Worm (Caenorhabditis elegans) whole organism, L1 larva: ENCODE measurements around the gene F01D5.6.

Experiments
- C04F5.9 ChIP-seq: sonication (generic microtip); optimal IDR thresholded peaks from 2 replicates; lab custom pipeline; 2016; ENCODE audit warnings: missing genetic modification characterization, missing compliant biosample characterization
- F16B12.6 ChIP-seq: fragments of 150-350 bp; optimal IDR thresholded peaks from 2 replicates; lab custom pipeline; 2014; ENCODE audit warnings: missing biosample characterization, missing genetic modification characterization
- Y116A8C.19 ChIP-seq: sonication (generic microtip); optimal IDR thresholded peaks from 2 replicates; lab custom pipeline; 2016; ENCODE audit warnings: missing compliant biosample characterization, missing genetic modification characterization, borderline replicate concordance
- alr-1 ChIP-seq: fragments of 200-800 bp; sonication (Bioruptor generic); optimal IDR thresholded peaks from 2 replicates; lab custom pipeline; 2018; ENCODE audit warnings: borderline replicate concordance, mild to moderate bottlenecking, missing genetic modification characterization, missing compliant biosample characterization
- blmp-1 ChIP-seq: fragments of 150-350 bp; optimal IDR thresholded peaks from 2 replicates; lab custom pipeline; 2014; ENCODE audit warnings: missing biosample characterization, missing genetic modification characterization
- ceh-63 ChIP-seq: fragments of 200-800 bp; sonication (Bioruptor generic); optimal IDR thresholded peaks from 2 replicates; lab custom pipeline; 2018; ENCODE audit warnings: mild to moderate bottlenecking, missing genetic modification characterization, missing compliant biosample characterization
- ceh-8 ChIP-seq: fragments of 200-800 bp; sonication (Bioruptor generic); optimal IDR thresholded peaks from 2 replicates; lab custom pipeline; 2018; ENCODE audit warnings: mild to moderate bottlenecking, missing genetic modification characterization, moderate library complexity, missing compliant biosample characterization
- dsc-1 ChIP-seq: sonication (generic microtip); optimal IDR thresholded peaks from 2 replicates; lab custom pipeline; 2016; ENCODE audit warnings: mild to moderate bottlenecking, missing genetic modification characterization, missing compliant biosample characterization
- efl-1 ChIP-seq, 4 experiments: fragments of 150-350 bp; optimal IDR thresholded peaks in 3 of 4; peaks in 1 of 4; 1 replicate in 1 of 4; 2 replicates in 3 of 4; lab custom pipeline; 2014; ENCODE audit warnings: missing biosample characterization in 2 of 4, missing genetic modification characterization in 2 of 4, missing genetic modification reagents in 2 of 4
- elt-2 ChIP-seq: sonication (generic microtip); optimal IDR thresholded peaks from 2 replicates; lab custom pipeline; 2016; ENCODE audit warnings: missing genetic modification characterization, mild to moderate bottlenecking, inconsistent platforms, missing compliant biosample characterization, missing genetic modification reagents
- ets-5 ChIP-seq: fragments of 200-800 bp; sonication (Bioruptor generic); IDR thresholded peaks from 2 replicates; pipeline ENCODE4 v1.3.6; 2022; ENCODE audit warnings: missing genetic modification characterization, missing compliant biosample characterization
- hlh-17 ChIP-seq: fragments of 200-800 bp; sonication (Bioruptor generic); optimal IDR thresholded peaks from 2 replicates; lab custom pipeline; 2018; ENCODE audit warnings: missing genetic modification characterization, mild to moderate bottlenecking, missing compliant biosample characterization, moderate library complexity, borderline replicate concordance
- hpl-2 ChIP-seq: fragments of 150-350 bp; optimal IDR thresholded peaks from 2 replicates; lab custom pipeline; 2014; ENCODE audit warnings: missing biosample characterization, missing genetic modification reagents, missing genetic modification characterization
- irx-1 ChIP-seq: sonication (generic microtip); optimal IDR thresholded peaks from 2 replicates; lab custom pipeline; 2016; ENCODE audit warnings: missing genetic modification characterization, missing compliant biosample characterization
- jun-1 ChIP-seq: fragments of 150-350 bp; optimal IDR thresholded peaks from 2 replicates; lab custom pipeline; 2014; ENCODE audit warnings: missing biosample characterization, missing genetic modification reagents, missing genetic modification characterization
- lin-15B ChIP-seq: fragments of 150-350 bp; sonication (generic microtip); optimal IDR thresholded peaks from 3 replicates; lab custom pipeline; 2014; ENCODE audit warnings: missing biosample characterization, missing genetic modification characterization
- lin-39 ChIP-seq: fragments of 150-350 bp; optimal IDR thresholded peaks from 2 replicates; lab custom pipeline; 2014; ENCODE audit warnings: missing biosample characterization, missing genetic modification reagents, missing genetic modification characterization
- lsy-2 ChIP-seq, 2 experiments: fragments of 150-350 bp; optimal IDR thresholded peaks; 2 replicates each; lab custom pipeline; 2014; ENCODE audit warnings: missing biosample characterization in 2 of 2, missing genetic modification characterization in 2 of 2
- mab-9 ChIP-seq: fragments of 200-800 bp; sonication (Bioruptor generic); IDR thresholded peaks from 2 replicates; pipeline ENCODE4 v1.3.6; 2022; ENCODE audit warnings: missing genetic modification reagents, missing genetic modification characterization, missing compliant biosample characterization
- mef-2 ChIP-seq: fragments of 150-350 bp; optimal IDR thresholded peaks from 2 replicates; lab custom pipeline; 2014; ENCODE audit warnings: missing biosample characterization, missing genetic modification characterization
- nhr-11 ChIP-seq: fragments of 150-350 bp; optimal IDR thresholded peaks from 2 replicates; lab custom pipeline; 2014; ENCODE audit warnings: missing biosample characterization, missing genetic modification characterization
- nhr-12 ChIP-seq: sonication (generic microtip); optimal IDR thresholded peaks from 2 replicates; lab custom pipeline; 2017; ENCODE audit warnings: missing biosample characterization, missing genetic modification characterization
- nhr-19 ChIP-seq: fragments of 200-800 bp; sonication (Bioruptor generic); conservative IDR thresholded peaks from 2 replicates; pipeline ENCODE4 v1.3.6; 2022; ENCODE audit warnings: missing genetic modification characterization, missing compliant biosample characterization
- nhr-20 ChIP-seq: sonication (generic microtip); optimal IDR thresholded peaks from 2 replicates; lab custom pipeline; 2016; ENCODE audit warnings: mild to moderate bottlenecking, missing genetic modification characterization, missing compliant biosample characterization
- nhr-28 ChIP-seq: fragments of 150-350 bp; optimal IDR thresholded peaks from 2 replicates; lab custom pipeline; 2014; ENCODE audit warnings: missing biosample characterization, missing genetic modification characterization
- nhr-47 ChIP-seq: sonication (generic microtip); optimal IDR thresholded peaks from 2 replicates; lab custom pipeline; 2016; ENCODE audit warnings: mild to moderate bottlenecking, missing genetic modification characterization, moderate library complexity, missing compliant biosample characterization
- nhr-76 ChIP-seq: sonication (generic microtip); optimal IDR thresholded peaks from 2 replicates; lab custom pipeline; 2017; ENCODE audit warnings: missing biosample characterization, missing genetic modification characterization
- nhr-77 ChIP-seq: fragments of 150-350 bp; optimal IDR thresholded peaks from 2 replicates; lab custom pipeline; 2014; ENCODE audit warnings: missing biosample characterization, missing genetic modification characterization
- nhr-90 ChIP-seq: sonication (generic microtip); optimal IDR thresholded peaks from 2 replicates; lab custom pipeline; 2016; ENCODE audit warnings: mild to moderate bottlenecking, missing genetic modification characterization, missing compliant biosample characterization; ENCODE audit not compliant: poor library complexity
- rnt-1 ChIP-seq: sonication (generic microtip); optimal IDR thresholded peaks from 2 replicates; lab custom pipeline; 2016; ENCODE audit warnings: mild to moderate bottlenecking, missing genetic modification characterization, moderate library complexity, missing compliant biosample characterization
- skn-1 ChIP-seq: fragments of 150-350 bp; optimal IDR thresholded peaks from 2 replicates; lab custom pipeline; 2014; ENCODE audit warnings: missing biosample characterization, missing genetic modification characterization
- snu-23 ChIP-seq: sonication (generic microtip); optimal IDR thresholded peaks from 2 replicates; lab custom pipeline; 2016; ENCODE audit warnings: missing genetic modification characterization, missing compliant biosample characterization
- sptf-1 ChIP-seq: fragments of 150-350 bp; optimal IDR thresholded peaks from 2 replicates; lab custom pipeline; 2014; ENCODE audit warnings: missing biosample characterization, missing genetic modification characterization
- sup-37 ChIP-seq: fragments of 200-800 bp; sonication (Bioruptor generic); optimal IDR thresholded peaks from 2 replicates; lab custom pipeline; 2018; ENCODE audit warnings: mild to moderate bottlenecking, missing genetic modification characterization, missing compliant biosample characterization
- swsn-7 ChIP-seq: sonication (generic microtip); optimal IDR thresholded peaks from 2 replicates; lab custom pipeline; 2016; ENCODE audit warnings: missing genetic modification characterization, missing compliant biosample characterization
- tbx-2 ChIP-seq: sonication (generic microtip); optimal IDR thresholded peaks from 2 replicates; lab custom pipeline; 2016; ENCODE audit warnings: missing genetic modification characterization, missing compliant biosample characterization
- tlp-1 ChIP-seq: fragments of 150-350 bp; optimal IDR thresholded peaks from 2 replicates; lab custom pipeline; 2014; ENCODE audit warnings: missing biosample characterization, missing genetic modification characterization
- unc-130 ChIP-seq: fragments of 150-350 bp; optimal IDR thresholded peaks from 2 replicates; lab custom pipeline; 2017; ENCODE audit warnings: missing biosample characterization, missing genetic modification characterization, inconsistent platforms
- unc-30 ChIP-seq: sonication (generic microtip); optimal IDR thresholded peaks from 2 replicates; lab custom pipeline; 2017; ENCODE audit warnings: missing biosample characterization, missing genetic modification characterization
- unc-98 ChIP-seq: fragments of 200-800 bp; sonication (Bioruptor generic); IDR thresholded peaks from 2 replicates; pipeline ENCODE4 v1.3.6; 2022; ENCODE audit warnings: missing genetic modification characterization, missing compliant biosample characterization
- xbp-1 ChIP-seq: sonication (generic microtip); optimal IDR thresholded peaks from 2 replicates; lab custom pipeline; 2016; ENCODE audit warnings: missing genetic modification characterization, missing compliant biosample characterization

Gene F01D5.6

ce11 chrII:14018192-14018591, 11.9 kb downstream of the F01D5.6 start (continued):
- TF ChIP-seq ets-5 (GFP tag; lab: Robert Waterston, UW): no peak
- TF ChIP-seq efl-1 (optimal IDR thresholded peaks at IDR 0.05; lab: Kevin White, UChicago): peak; percentile 53 to 80
- peak; percentile 62 to 96 for TF ChIP-seq efl-1 (GFP tag; optimal IDR thresholded peaks at IDR 0.05 in 1 of 2; lab: Kevin White, UChicago)
- TF ChIP-seq blmp-1: no peak
- TF ChIP-seq snu-23 (GFP tag; lab: Kevin White, UChicago): peak; percentile 91
- TF ChIP-seq ceh-63 (GFP tag; lab: Kevin White, UChicago): no peak
- peak; percentile 84 for TF ChIP-seq xbp-1 (tag; lab: Kevin White, UChicago)
- TF ChIP-seq nhr-47 (tag; lab: Kevin White, UChicago): peak; percentile 93
- TF ChIP-seq irx-1 (tag; lab: Kevin White, UChicago): peak; percentile 79
- TF ChIP-seq nhr-11 (tag; lab: Kevin White, UChicago): peak; percentile 49
- peak; percentile 23 for TF ChIP-seq unc-130 (tag; lab: Kevin White, UChicago)
- peak; percentile 98 for TF ChIP-seq nhr-90 (tag; lab: Kevin White, UChicago)
- TF ChIP-seq nhr-76 (tag; lab: Kevin White, UChicago): peak; percentile 48
- TF ChIP-seq F16B12.6 (tag; lab: Kevin White, UChicago): peak; percentile 3
- peak; percentile 80 for TF ChIP-seq tbx-2
- TF ChIP-seq C04F5.9 (tag; lab: Kevin White, UChicago): peak; percentile 57
- TF ChIP-seq jun-1 (tag; lab: Kevin White, UChicago): peak; percentile 71
- no peak for TF ChIP-seq tlp-1 (tag; lab: Kevin White, UChicago)
- TF ChIP-seq skn-1 (tag; lab: Kevin White, UChicago): peak; percentile 34
- peak; percentile 92 for TF ChIP-seq swsn-7 (tag; lab: Kevin White, UChicago)
- TF ChIP-seq sup-37 (GFP tag; lab: Kevin White, UChicago): peak; percentile 85
- TF ChIP-seq Y116A8C.19 (tag; lab: Kevin White, UChicago): no peak
- TF ChIP-seq lin-39 (tag; lab: Kevin White, UChicago): peak; percentile 81
- no peak for TF ChIP-seq unc-98
- 0 out of 2 replicates have a peak, but pooled peaks have one; percentile 55 for TF ChIP-seq mab-9 (GFP tag; lab: Robert Waterston, UW)
- peak; percentile 84 for TF ChIP-seq dsc-1 (tag; lab: Kevin White, UChicago)
- peak; percentile 94 for TF ChIP-seq elt-2
- peak; percentile 85 for TF ChIP-seq rnt-1
- TF ChIP-seq nhr-19: peak; percentile 92
- no peak for TF ChIP-seq nhr-28
- no peak for TF ChIP-seq hlh-17
- TF ChIP-seq nhr-12 (tag; lab: Kevin White, UChicago): no peak

- TF ChIP-seq lin-15B (tag; lab: Kevin White, UChicago) (no peak), sptf-1 (tag; lab: Kevin White, UChicago) (no peak), Y116A8C.19 (tag; lab: Kevin White, UChicago) (no peak), sup-37 (GFP tag; lab: Kevin White, UChicago) (no peak), lin-39 (tag; lab: Kevin White, UChicago) (no peak), nhr-20 (no peak), unc-30 (tag; lab: Kevin White, UChicago) (no peak), ets-5 (GFP tag; lab: Robert Waterston, UW) (no peak), elt-2 (no peak), alr-1 (tag; lab: Kevin White, UChicago) (no peak), xbp-1 (tag; lab: Kevin White, UChicago) (no peak), hpl-2 (GFP tag; lab: Kevin White, UChicago) (no peak), lsy-2 (tag; optimal IDR thresholded peaks at IDR 0.05; lab: Kevin White, UChicago) (no peak), nhr-77 (no peak), mef-2 (no peak)
- TF ChIP-seq, all 84 proteins: peak for 0
These were observed 12.6 kb downstream of the F01D5.6 start for ce11 chrII:14018887-14019286.

- peak; percentile 43 for TF ChIP-seq ceh-8 (GFP tag; lab: Kevin White, UChicago)
These were observed 13.3 kb downstream of the F01D5.6 start for ce11 chrII:14019625-14020024.
